Worm (Caenorhabditis elegans) whole organism, L1 larva: Measurements from ENCODE around the gene C35A5.3.

Experiments
- C16A3.4 ChIP-seq: fragments of 150-350 bp; optimal IDR thresholded peaks from 2 replicates; lab custom pipeline; 2014; ENCODE audit warnings: missing biosample characterization, missing genetic modification characterization
- aly-2 ChIP-seq: fragments of 150-350 bp; optimal IDR thresholded peaks from 2 replicates; lab custom pipeline; 2014; ENCODE audit warnings: missing biosample characterization, missing genetic modification characterization
- blmp-1 ChIP-seq: fragments of 150-350 bp; optimal IDR thresholded peaks from 2 replicates; lab custom pipeline; 2014; ENCODE audit warnings: missing biosample characterization, missing genetic modification characterization
- ceh-88 ChIP-seq: fragments of 200-800 bp; sonication (Bioruptor generic); IDR thresholded peaks from 2 replicates; pipeline ENCODE4 v1.3.6; 2022; ENCODE audit warnings: missing genetic modification characterization, missing compliant biosample characterization
- ces-1 ChIP-seq: fragments of 150-350 bp; optimal IDR thresholded peaks from 2 replicates; lab custom pipeline; 2014; ENCODE audit warnings: missing biosample characterization, missing genetic modification reagents, missing genetic modification characterization
- dpl-1 ChIP-seq, 3 experiments: fragments of 150-350 bp in 2 of 3; sonication (generic microtip) in 1 of 3; optimal IDR thresholded peaks; 2 replicates each; lab custom pipeline; 2014 to 2017; ENCODE audit warnings: missing biosample characterization in 3 of 3, missing genetic modification characterization in 3 of 3, missing genetic modification reagents in 3 of 3
- dsc-1 ChIP-seq: sonication (generic microtip); optimal IDR thresholded peaks from 2 replicates; lab custom pipeline; 2016; ENCODE audit warnings: mild to moderate bottlenecking, missing genetic modification characterization, missing compliant biosample characterization
- efl-1 ChIP-seq, 4 experiments: fragments of 150-350 bp; optimal IDR thresholded peaks in 3 of 4; peaks in 1 of 4; 1 replicate in 1 of 4; 2 replicates in 3 of 4; lab custom pipeline; 2014; ENCODE audit warnings: missing biosample characterization in 2 of 4, missing genetic modification characterization in 2 of 4, missing genetic modification reagents in 2 of 4
- efl-3 ChIP-seq: fragments of 200-800 bp; sonication (Bioruptor generic); optimal IDR thresholded peaks from 2 replicates; lab custom pipeline; 2018; ENCODE audit warnings: mild to moderate bottlenecking, missing genetic modification characterization, missing compliant biosample characterization
- egl-13 ChIP-seq: sonication (generic microtip); optimal IDR thresholded peaks from 2 replicates; lab custom pipeline; 2016; ENCODE audit warnings: missing genotype, missing genetic modification reagents, missing genetic modification characterization, missing compliant biosample characterization
- elt-3 ChIP-seq, 6 experiments: fragments of 150-350 bp in 1 of 6; sonication (generic microtip); optimal IDR thresholded peaks; 2 replicates each; lab custom pipeline; 2017 to 2018; ENCODE audit warnings: missing biosample characterization in 6 of 6, missing genetic modification characterization in 6 of 6, inconsistent platforms in 1 of 6
- fkh-10 ChIP-seq: sonication (generic microtip); optimal IDR thresholded peaks from 2 replicates; lab custom pipeline; 2017; ENCODE audit warnings: missing biosample characterization, missing genetic modification reagents, missing genetic modification characterization
- fkh-4 ChIP-seq: sonication (generic microtip); optimal IDR thresholded peaks from 2 replicates; lab custom pipeline; 2016; ENCODE audit warnings: missing compliant biosample characterization, missing genetic modification characterization, borderline replicate concordance
- fkh-8 ChIP-seq: sonication (generic microtip); optimal IDR thresholded peaks from 2 replicates; lab custom pipeline; 2016; ENCODE audit warnings: mild to moderate bottlenecking, missing genetic modification characterization, missing compliant biosample characterization
- fos-1 ChIP-seq: fragments of 150-350 bp; optimal IDR thresholded peaks from 2 replicates; lab custom pipeline; 2014; ENCODE audit warnings: missing biosample characterization, missing genetic modification characterization
- grh-1 ChIP-seq: fragments of 200-800 bp; sonication (Bioruptor generic); IDR thresholded peaks from 2 replicates; pipeline ENCODE4 v1.3.6; 2022; ENCODE audit warnings: missing genetic modification reagents, missing genetic modification characterization, missing compliant biosample characterization
- isw-1 ChIP-seq: fragments of 200-800 bp; sonication (Bioruptor generic); IDR thresholded peaks from 2 replicates; pipeline ENCODE4 v1.3.6; 2022; ENCODE audit warnings: missing genetic modification characterization, missing compliant biosample characterization
- jun-1 ChIP-seq: fragments of 150-350 bp; optimal IDR thresholded peaks from 2 replicates; lab custom pipeline; 2014; ENCODE audit warnings: missing biosample characterization, missing genetic modification reagents, missing genetic modification characterization
- lin-14 ChIP-seq: fragments of 200-800 bp; sonication (Bioruptor generic); optimal IDR thresholded peaks from 2 replicates; lab custom pipeline; 2018; ENCODE audit warnings: mild to moderate bottlenecking, missing genetic modification characterization, moderate library complexity, missing compliant biosample characterization
- lin-15B ChIP-seq: fragments of 150-350 bp; sonication (generic microtip); optimal IDR thresholded peaks from 3 replicates; lab custom pipeline; 2014; ENCODE audit warnings: missing biosample characterization, missing genetic modification characterization
- lsy-2 ChIP-seq, 2 experiments: fragments of 150-350 bp; optimal IDR thresholded peaks; 2 replicates each; lab custom pipeline; 2014; ENCODE audit warnings: missing biosample characterization in 2 of 2, missing genetic modification characterization in 2 of 2
- mef-2 ChIP-seq: fragments of 150-350 bp; optimal IDR thresholded peaks from 2 replicates; lab custom pipeline; 2014; ENCODE audit warnings: missing biosample characterization, missing genetic modification characterization
- nhr-11 ChIP-seq: fragments of 150-350 bp; optimal IDR thresholded peaks from 2 replicates; lab custom pipeline; 2014; ENCODE audit warnings: missing biosample characterization, missing genetic modification characterization
- nhr-20 ChIP-seq: sonication (generic microtip); optimal IDR thresholded peaks from 2 replicates; lab custom pipeline; 2016; ENCODE audit warnings: mild to moderate bottlenecking, missing genetic modification characterization, missing compliant biosample characterization
- nhr-237 ChIP-seq: fragments of 150-350 bp; optimal IDR thresholded peaks from 2 replicates; lab custom pipeline; 2014; ENCODE audit warnings: missing biosample characterization, missing genetic modification characterization
- nhr-71 ChIP-seq: sonication (generic microtip); optimal IDR thresholded peaks from 2 replicates; lab custom pipeline; 2016; ENCODE audit warnings: mild to moderate bottlenecking, missing genetic modification characterization, moderate library complexity, missing compliant biosample characterization
- nhr-85 ChIP-seq: sonication (generic microtip); peaks from one replicate; lab custom pipeline; 2016; ENCODE audit warnings: missing genetic modification characterization, inconsistent platforms, missing compliant biosample characterization
- nhr-90 ChIP-seq: sonication (generic microtip); optimal IDR thresholded peaks from 2 replicates; lab custom pipeline; 2016; ENCODE audit warnings: mild to moderate bottlenecking, missing genetic modification characterization, missing compliant biosample characterization; ENCODE audit not compliant: poor library complexity
- pax-3 ChIP-seq: fragments of 200-800 bp; sonication (Bioruptor generic); optimal IDR thresholded peaks from 2 replicates; lab custom pipeline; 2018; ENCODE audit warnings: mild to moderate bottlenecking, missing genetic modification characterization, moderate library complexity, missing compliant biosample characterization
- pqm-1 ChIP-seq: sonication (generic microtip); optimal IDR thresholded peaks from 3 replicates; lab custom pipeline; 2017; ENCODE audit warnings: missing biosample characterization, missing genetic modification characterization
- snu-23 ChIP-seq: sonication (generic microtip); optimal IDR thresholded peaks from 2 replicates; lab custom pipeline; 2016; ENCODE audit warnings: missing genetic modification characterization, missing compliant biosample characterization
- sox-4 ChIP-seq: sonication (generic microtip); optimal IDR thresholded peaks from 2 replicates; lab custom pipeline; 2016; ENCODE audit warnings: missing genetic modification characterization, missing compliant biosample characterization
- sptf-1 ChIP-seq: fragments of 150-350 bp; optimal IDR thresholded peaks from 2 replicates; lab custom pipeline; 2014; ENCODE audit warnings: missing biosample characterization, missing genetic modification characterization
- sup-37 ChIP-seq: fragments of 200-800 bp; sonication (Bioruptor generic); optimal IDR thresholded peaks from 2 replicates; lab custom pipeline; 2018; ENCODE audit warnings: mild to moderate bottlenecking, missing genetic modification characterization, missing compliant biosample characterization
- tlp-1 ChIP-seq: fragments of 150-350 bp; optimal IDR thresholded peaks from 2 replicates; lab custom pipeline; 2014; ENCODE audit warnings: missing biosample characterization, missing genetic modification characterization
- unc-30 ChIP-seq: sonication (generic microtip); optimal IDR thresholded peaks from 2 replicates; lab custom pipeline; 2017; ENCODE audit warnings: missing biosample characterization, missing genetic modification characterization
- unc-62 ChIP-seq: fragments of 150-350 bp; optimal IDR thresholded peaks from 2 replicates; lab custom pipeline; 2014; ENCODE audit warnings: missing biosample characterization, missing genetic modification reagents, missing genetic modification characterization
- unc-98 ChIP-seq: fragments of 200-800 bp; sonication (Bioruptor generic); IDR thresholded peaks from 2 replicates; pipeline ENCODE4 v1.3.6; 2022; ENCODE audit warnings: missing genetic modification characterization, missing compliant biosample characterization
- xbp-1 ChIP-seq: sonication (generic microtip); optimal IDR thresholded peaks from 2 replicates; lab custom pipeline; 2016; ENCODE audit warnings: missing genetic modification characterization, missing compliant biosample characterization

Gene C35A5.3

DNA sequence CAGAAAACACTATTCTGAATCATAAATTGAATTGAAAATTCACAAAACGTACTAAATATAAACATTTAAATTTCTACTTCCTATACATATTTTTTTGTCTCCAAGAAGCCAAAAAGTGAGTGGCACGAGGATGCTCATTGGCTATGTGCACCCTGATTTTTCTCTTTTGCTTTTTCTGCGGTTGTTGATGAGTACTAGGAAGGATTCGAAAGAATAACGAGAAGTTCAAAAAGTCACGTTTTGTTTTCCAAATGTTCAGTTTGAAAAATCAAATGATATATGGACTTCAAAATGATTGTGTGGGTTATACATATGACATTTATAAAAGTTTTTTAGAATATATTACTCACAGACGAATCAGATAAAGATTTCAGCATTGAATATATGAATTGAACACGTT lies 36.4 kb downstream of the C35A5.3 start:
- TF ChIP-seq fkh-8 (tag; lab: Kevin White, UChicago) (peak; percentile 33), lsy-2 (tag; optimal IDR thresholded peaks at IDR 0.05; lab: Kevin White, UChicago) (peak in 1 of 2 experiments; percentile 12), fos-1 (no peak), lin-14 (GFP tag; lab: Kevin White, UChicago) (peak; percentile 41)
- TF ChIP-seq, all 84 proteins: peak for 3

DNA sequence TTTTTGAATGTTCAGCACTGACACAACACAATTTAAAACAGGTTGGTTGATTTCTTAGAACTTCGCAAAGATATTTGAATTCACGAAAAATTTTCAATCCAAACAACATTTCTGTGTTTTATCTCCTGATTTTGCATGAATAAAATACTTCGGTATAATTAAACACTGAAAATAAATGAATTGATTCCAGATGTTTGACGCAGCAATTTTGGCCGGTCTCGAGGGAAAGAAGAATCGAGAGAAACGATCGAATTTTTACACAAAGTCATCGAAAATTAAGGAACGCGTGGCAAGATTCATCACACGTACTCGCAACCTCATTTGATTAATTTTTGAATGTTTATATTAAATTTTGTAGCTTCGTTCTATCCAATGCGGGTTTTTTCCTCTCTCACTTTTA lies 37.0 kb downstream of the C35A5.3 start:
- TF ChIP-seq dsc-1 (peak; percentile 96), nhr-85 (tag; lab: Kevin White, UChicago) (peak; percentile 61), dpl-1 (GFP tag; optimal IDR thresholded peaks at IDR 0.05; lab: Kevin White, UChicago) (no peak), fkh-4 (tag; lab: Kevin White, UChicago) (peak; percentile 87)

DNA sequence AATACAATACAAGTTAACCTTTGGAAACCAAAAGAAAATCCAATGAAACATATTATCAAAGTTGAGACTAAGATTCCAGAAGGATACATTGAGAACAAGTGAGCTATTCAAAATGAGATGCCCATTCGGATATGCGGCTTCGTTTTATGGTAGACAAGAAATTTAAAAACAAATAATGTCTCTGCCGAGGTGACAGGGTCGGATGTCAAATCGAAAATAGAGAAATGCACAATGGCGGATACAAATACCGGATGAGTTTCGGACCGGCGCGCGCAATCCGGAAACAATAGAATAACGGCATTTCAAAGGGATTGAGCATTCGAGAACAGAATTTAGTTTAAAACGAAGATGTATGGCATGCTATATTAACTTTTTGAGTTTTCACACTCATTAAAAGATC lies 37.9 kb downstream of the C35A5.3 start, which contains the start of gene F22E12.3:
Gene F22E12.3 (minus strand): TSS at position 101 of the 400 bp plus-strand sequence.
- TF ChIP-seq grh-1 (GFP tag; lab: Robert Waterston, UW) (no peak), efl-1 (optimal IDR thresholded peaks at IDR 0.05; lab: Kevin White, UChicago) (no peak), efl-1 (GFP tag; optimal IDR thresholded peaks at IDR 0.05 in 1 of 2; lab: Kevin White, UChicago) (no peak), dpl-1 (GFP tag; optimal IDR thresholded peaks at IDR 0.05; lab: Kevin White, UChicago) (no peak), C16A3.4 (no peak), pqm-1 (tag; lab: Kevin White, UChicago) (no peak), ces-1 (GFP tag; lab: Kevin White, UChicago) (no peak), sox-4 (tag; lab: Kevin White, UChicago) (no peak), isw-1 (GFP tag; lab: Robert Waterston, UW) (no peak)

DNA sequence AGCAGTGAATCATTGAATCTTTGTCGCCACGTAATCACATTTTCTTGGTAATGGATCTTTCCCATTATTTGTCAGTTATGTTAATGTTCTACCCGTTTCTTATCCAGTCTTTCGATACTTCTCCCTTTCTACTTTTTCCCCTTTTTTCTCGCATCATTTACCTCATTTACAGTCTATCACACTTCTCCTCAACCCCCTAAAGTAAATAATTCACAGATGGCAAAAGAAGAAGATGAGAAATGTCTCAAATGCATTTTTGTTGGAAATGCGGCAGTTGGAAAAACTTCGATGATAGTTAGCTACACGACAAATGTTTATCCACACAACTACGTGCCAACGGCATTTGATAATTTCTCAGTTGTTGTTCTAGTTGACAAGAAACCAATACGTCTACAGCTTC lies 39.1 kb downstream of the C35A5.3 start, which contains the start of gene chw-1:
Gene chw-1 (plus strand): TSS at position 217 of the 400 bp plus-strand sequence.
- TF ChIP-seq nhr-85 (tag; lab: Kevin White, UChicago) = peak; percentile 32
- no peak for TF ChIP-seq pax-3

DNA sequence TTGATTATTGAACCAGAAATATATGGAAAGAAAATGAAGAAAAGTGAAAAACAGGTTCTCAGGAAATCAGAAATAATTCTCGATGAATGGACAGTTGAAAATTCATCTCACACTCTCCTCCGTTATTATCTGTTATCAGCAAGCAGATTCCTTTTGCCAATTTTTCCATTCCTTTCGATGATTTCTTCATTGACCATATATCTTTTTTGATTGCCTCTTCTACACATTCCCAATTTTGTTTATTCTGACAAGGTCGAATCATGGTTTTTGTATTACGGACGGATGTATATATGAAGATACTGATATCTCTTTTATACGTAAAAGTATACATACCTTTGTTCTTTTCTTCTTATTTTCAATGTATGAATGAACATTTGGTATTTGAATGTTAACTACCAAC lies 40.5 kb downstream of the C35A5.3 start:
- peak in 1 of 2 experiments; percentile 29 for TF ChIP-seq lsy-2 (tag; optimal IDR thresholded peaks at IDR 0.05; lab: Kevin White, UChicago)
- TF ChIP-seq sptf-1 (tag; lab: Kevin White, UChicago) = no peak
- TF ChIP-seq nhr-71 = peak; percentile 37
- no peak for TF ChIP-seq efl-3
- TF ChIP-seq nhr-85 (tag; lab: Kevin White, UChicago) = peak; percentile 90
- peak; percentile 24; the same call in 1 of the 2 replicates for TF ChIP-seq grh-1 (GFP tag; lab: Robert Waterston, UW)
- no peak for TF ChIP-seq jun-1
- peak; percentile 74 for TF ChIP-seq lin-14 (GFP tag; lab: Kevin White, UChicago)
- peak; percentile 30 for TF ChIP-seq snu-23 (GFP tag; lab: Kevin White, UChicago)
- peak; percentile 31 for TF ChIP-seq nhr-20 (tag; lab: Kevin White, UChicago)
- TF ChIP-seq blmp-1 (tag; lab: Kevin White, UChicago) = peak; percentile 70
- no peak for TF ChIP-seq aly-2
- no peak for TF ChIP-seq unc-62 (GFP tag; lab: Kevin White, UChicago)
- TF ChIP-seq fkh-10 = no peak
- TF ChIP-seq nhr-90 (tag; lab: Kevin White, UChicago) = no peak
- peak in 3 of 6 experiments; percentile 25 to 86 (median 69) for TF ChIP-seq elt-3 (tag; optimal IDR thresholded peaks at IDR 0.05; lab: Kevin White, UChicago)
- no peak for TF ChIP-seq egl-13

DNA sequence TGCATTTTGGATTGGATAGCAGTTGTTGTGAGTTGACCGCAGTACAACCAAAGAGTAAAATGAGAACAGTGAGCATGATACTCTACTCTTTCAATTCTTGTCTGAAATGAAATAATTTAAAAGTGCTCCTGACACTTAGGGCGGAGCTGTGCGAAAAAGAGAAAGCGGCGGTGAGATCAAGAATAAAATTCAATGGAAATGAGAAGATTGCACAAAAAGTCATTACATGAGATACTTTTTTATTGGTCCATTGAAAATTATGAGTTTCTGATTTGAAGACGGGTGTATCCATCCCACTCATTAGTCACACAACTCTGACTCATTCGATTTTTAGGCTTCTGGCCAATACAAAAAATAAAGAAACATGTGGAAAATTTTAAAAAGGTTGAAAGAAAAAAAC lies 43.9 kb downstream of the C35A5.3 start, which contains the start of gene F22E12.1:
Gene F22E12.1 (minus strand): TSS at position 101 of the 400 bp plus-strand sequence.
- TF ChIP-seq lsy-2 (tag; optimal IDR thresholded peaks at IDR 0.05; lab: Kevin White, UChicago) (no peak), mef-2 (tag; lab: Kevin White, UChicago) (no peak), efl-3 (no peak), xbp-1 (no peak), sptf-1 (tag; lab: Kevin White, UChicago) (no peak), nhr-11 (no peak), lin-15B (no peak), blmp-1 (tag; lab: Kevin White, UChicago) (no peak), tlp-1 (tag; lab: Kevin White, UChicago) (no peak), unc-98 (GFP tag; lab: Robert Waterston, UW) (no peak), sup-37 (GFP tag; lab: Kevin White, UChicago) (no peak), ceh-88 (no peak), unc-62 (GFP tag; lab: Kevin White, UChicago) (no peak), sox-4 (tag; lab: Kevin White, UChicago) (no peak), nhr-237 (no peak), unc-30 (no peak)
